Fruit fly (Drosophila melanogaster) whole organism, prepupa: Measurements from ENCODE around the gene CG4907.

Experiments
- Blimp-1 ChIP-seq: fragments of 200-800 bp; sonication (Bioruptor generic); optimal IDR thresholded peaks from 3 replicates; lab custom pipeline; 2017; ENCODE audit warnings: missing biosample characterization, missing genetic modification characterization, mild to moderate bottlenecking, moderate library complexity, missing genetic modification reagents
- CG10631 ChIP-seq: fragments of 200-800 bp; sonication (Bioruptor generic); optimal IDR thresholded peaks from 2 replicates; lab custom pipeline; 2016; ENCODE audit warnings: missing biosample characterization, missing genetic modification characterization
- CG11294 ChIP-seq: fragments of 200-800 bp; sonication (Bioruptor generic); IDR thresholded peaks from 2 replicates; pipeline ENCODE4 v1.3.6; 2022; ENCODE audit warnings: missing biosample characterization, missing genetic modification characterization
- CG11762 ChIP-seq: fragments of 200-800 bp; sonication (Bioruptor generic); optimal IDR thresholded peaks from 3 replicates; lab custom pipeline; 2016; ENCODE audit warnings: missing biosample characterization, missing genetic modification characterization; ENCODE audit not compliant: insufficient read depth
- CG11902 ChIP-seq: fragments of 200-800 bp; sonication (Bioruptor generic); optimal IDR thresholded peaks from 3 replicates; lab custom pipeline; 2016; ENCODE audit warnings: missing biosample characterization, missing genetic modification characterization
- CG15336 ChIP-seq: fragments of 200-800 bp; sonication (Bioruptor generic); IDR thresholded peaks from 2 replicates; pipeline ENCODE4 v1.3.6; 2022; ENCODE audit warnings: missing biosample characterization, missing genetic modification characterization
- CG1621 ChIP-seq: fragments of 200-800 bp; sonication (Bioruptor generic); optimal IDR thresholded peaks from 3 replicates; lab custom pipeline; 2018; ENCODE audit warnings: missing biosample characterization, mild to moderate bottlenecking, missing genetic modification characterization
- CG16779 ChIP-seq: fragments of 200-800 bp; sonication (Bioruptor generic); optimal IDR thresholded peaks from 3 replicates; lab custom pipeline; 2017; ENCODE audit warnings: missing biosample characterization, mild to moderate bottlenecking, missing genetic modification characterization
- CG3032 ChIP-seq: fragments of 200-800 bp; optimal IDR thresholded peaks from 2 replicates; lab custom pipeline; 2019; ENCODE audit warnings: missing biosample characterization, mild to moderate bottlenecking, missing genetic modification characterization, moderate library complexity
- CG31627 ChIP-seq: fragments of 200-800 bp; sonication (Bioruptor generic); optimal IDR thresholded peaks from 3 replicates; lab custom pipeline; 2016; ENCODE audit warnings: missing biosample characterization, missing genetic modification characterization
- CG32006 ChIP-seq: fragments of 200-800 bp; sonication (Bioruptor generic); optimal IDR thresholded peaks from 3 replicates; lab custom pipeline; 2017; ENCODE audit warnings: missing biosample characterization, mild to moderate bottlenecking, missing genetic modification characterization
- CG34406 ChIP-seq: fragments of 200-800 bp; sonication (Bioruptor generic); optimal IDR thresholded peaks from 3 replicates; lab custom pipeline; 2016; ENCODE audit warnings: missing biosample characterization, missing genetic modification characterization
- CG3919 ChIP-seq: fragments of 200-800 bp; sonication (Bioruptor generic); optimal IDR thresholded peaks from 3 replicates; lab custom pipeline; 2016; ENCODE audit warnings: missing biosample characterization, missing genetic modification characterization
- CG4318 ChIP-seq: fragments of 200-800 bp; sonication (Bioruptor generic); optimal IDR thresholded peaks from 3 replicates; lab custom pipeline; 2017; ENCODE audit warnings: missing biosample characterization, mild to moderate bottlenecking, missing genetic modification characterization
- CG6163 ChIP-seq: fragments of 200-800 bp; sonication (Bioruptor generic); IDR thresholded peaks from 3 replicates; pipeline ENCODE4 v1.3.6; 2022; ENCODE audit warnings: missing biosample characterization, missing genetic modification characterization
- CG6276 ChIP-seq: fragments of 200-800 bp; sonication (Bioruptor generic); optimal IDR thresholded peaks from 2 replicates; lab custom pipeline; 2017; ENCODE audit warnings: missing biosample characterization, mild to moderate bottlenecking, missing genetic modification characterization
- CG6792 ChIP-seq: fragments of 200-800 bp; sonication (Bioruptor generic); optimal IDR thresholded peaks from 3 replicates; lab custom pipeline; 2016; ENCODE audit warnings: missing biosample characterization, missing genetic modification characterization
- CG6854 ChIP-seq: fragments of 200-800 bp; sonication (Bioruptor generic); optimal IDR thresholded peaks from 2 replicates; lab custom pipeline; 2017; ENCODE audit warnings: missing biosample characterization, mild to moderate bottlenecking, missing genetic modification characterization
- CG7368 ChIP-seq: fragments of 200-800 bp; sonication (Bioruptor generic); optimal IDR thresholded peaks from 3 replicates; lab custom pipeline; 2016; ENCODE audit warnings: missing biosample characterization, missing genetic modification characterization
- CG8632 ChIP-seq: fragments of 200-800 bp; sonication (Bioruptor generic); optimal IDR thresholded peaks from 3 replicates; lab custom pipeline; 2016; ENCODE audit warnings: missing biosample characterization, missing genetic modification characterization
- CG9139 ChIP-seq: fragments of 200-800 bp; sonication (Bioruptor generic); optimal IDR thresholded peaks from 3 replicates; lab custom pipeline; 2017; ENCODE audit warnings: missing biosample characterization, mild to moderate bottlenecking, missing genetic modification characterization
- Eip75B ChIP-seq: fragments of 200-800 bp; sonication (Bioruptor generic); optimal IDR thresholded peaks from 3 replicates; lab custom pipeline; 2016; ENCODE audit warnings: missing biosample characterization, missing genetic modification characterization
- Eip78C ChIP-seq: fragments of 200-800 bp; sonication (Bioruptor generic); peaks from one replicate; lab custom pipeline; 2016; ENCODE audit warnings: missing biosample characterization, missing genetic modification characterization
- Eip93F ChIP-seq: fragments of 200-800 bp; sonication (Bioruptor generic); optimal IDR thresholded peaks from 2 replicates; lab custom pipeline; 2016; ENCODE audit warnings: missing biosample characterization, mild to moderate bottlenecking, missing genetic modification characterization
- Ets21C ChIP-seq: fragments of 200-800 bp; sonication (Bioruptor generic); optimal IDR thresholded peaks from 3 replicates; lab custom pipeline; 2016; ENCODE audit warnings: missing biosample characterization, missing genetic modification characterization
- Gug ChIP-seq: fragments of 200-800 bp; sonication (Bioruptor generic); IDR thresholded peaks from 2 replicates; pipeline ENCODE4 v1.3.6; 2022; ENCODE audit warnings: missing biosample characterization, missing genetic modification characterization
- Hr38 ChIP-seq: sonication (Bioruptor generic); optimal IDR thresholded peaks from 2 replicates; lab custom pipeline; 2016; ENCODE audit warnings: missing biosample characterization, missing genetic modification characterization
- Hr4 ChIP-seq: fragments of 200-800 bp; sonication (Bioruptor generic); optimal IDR thresholded peaks from 3 replicates; lab custom pipeline; 2016; ENCODE audit warnings: missing biosample characterization, missing genetic modification characterization
- Met ChIP-seq: fragments of 200-800 bp; sonication (Bioruptor generic); optimal IDR thresholded peaks from 3 replicates; lab custom pipeline; 2016; ENCODE audit warnings: missing biosample characterization, missing genetic modification characterization
- OdsH ChIP-seq: fragments of 200-800 bp; sonication (Bioruptor generic); optimal IDR thresholded peaks from 3 replicates; lab custom pipeline; 2016; ENCODE audit warnings: missing biosample characterization, missing genetic modification characterization
- Sox102F ChIP-seq: fragments of 200-800 bp; sonication (Bioruptor generic); optimal IDR thresholded peaks from 2 replicates; lab custom pipeline; 2016; ENCODE audit warnings: missing biosample characterization, mild to moderate bottlenecking, missing genetic modification characterization
- Sox14 ChIP-seq: fragments of 200-800 bp; sonication (Bioruptor generic); optimal IDR thresholded peaks from 3 replicates; lab custom pipeline; 2016; ENCODE audit warnings: missing biosample characterization, missing genetic modification characterization
- Sox15 ChIP-seq: fragments of 200-800 bp; sonication (Bioruptor generic); optimal IDR thresholded peaks from 3 replicates; lab custom pipeline; 2016; ENCODE audit warnings: missing biosample characterization, missing genetic modification characterization
- achi ChIP-seq: fragments of 200-800 bp; sonication (Bioruptor generic); optimal IDR thresholded peaks from 3 replicates; lab custom pipeline; 2016; ENCODE audit warnings: missing biosample characterization, missing genetic modification characterization
- cyc ChIP-seq: fragments of 200-800 bp; sonication (Bioruptor generic); optimal IDR thresholded peaks from 3 replicates; lab custom pipeline; 2016; ENCODE audit warnings: missing biosample characterization, missing genetic modification characterization
- dac ChIP-seq: fragments of 200-800 bp; sonication (Bioruptor generic); optimal IDR thresholded peaks from 2 replicates; lab custom pipeline; 2017; ENCODE audit warnings: missing biosample characterization, mild to moderate bottlenecking, missing genetic modification characterization
- dsx ChIP-seq: fragments of 200-800 bp; optimal IDR thresholded peaks from 3 replicates; lab custom pipeline; 2019; ENCODE audit warnings: missing biosample characterization, mild to moderate bottlenecking, missing genetic modification characterization, moderate library complexity; ENCODE audit not compliant: poor library complexity, severe bottlenecking
- eg ChIP-seq: fragments of 200-800 bp; sonication (Bioruptor generic); IDR thresholded peaks from 3 replicates; pipeline ENCODE4 v1.3.6; 2022; ENCODE audit warnings: missing biosample characterization, missing genetic modification characterization
- fd85E ChIP-seq: fragments of 200-800 bp; sonication (Bioruptor generic); optimal IDR thresholded peaks from 3 replicates; lab custom pipeline; 2016; ENCODE audit warnings: missing biosample characterization, missing genetic modification characterization
- net ChIP-seq: fragments of 200-800 bp; sonication (Bioruptor generic); optimal IDR thresholded peaks from 3 replicates; lab custom pipeline; 2016; ENCODE audit warnings: missing biosample characterization, missing genetic modification characterization
- pdm3 ChIP-seq: fragments of 200-800 bp; sonication (Bioruptor generic); optimal IDR thresholded peaks from 3 replicates; lab custom pipeline; 2016; ENCODE audit warnings: missing biosample characterization, missing genetic modification characterization
- salr ChIP-seq, 2 experiments: fragments of 200-800 bp; sonication (Bioruptor generic); optimal IDR thresholded peaks; 3 replicates each; lab custom pipeline; 2016 to 2018; ENCODE audit warnings: missing biosample characterization in 2 of 2, missing genetic modification characterization in 2 of 2, mild to moderate bottlenecking in 1 of 2
- ss ChIP-seq, 2 experiments: fragments of 200-800 bp; sonication (Bioruptor generic); optimal IDR thresholded peaks; 2 replicates in 1 of 2; 3 replicates in 1 of 2; lab custom pipeline; 2017 to 2018; ENCODE audit warnings: mild to moderate bottlenecking in 2 of 2, missing biosample characterization in 2 of 2, missing genetic modification characterization in 2 of 2, moderate library complexity in 1 of 2
- svp ChIP-seq: fragments of 200-800 bp; sonication (Bioruptor generic); peaks from one replicate; lab custom pipeline; 2016; ENCODE audit warnings: missing biosample characterization, missing genetic modification characterization
- topi ChIP-seq: fragments of 200-800 bp; sonication (Bioruptor generic); optimal IDR thresholded peaks from 3 replicates; lab custom pipeline; 2016; ENCODE audit warnings: missing biosample characterization, missing genetic modification characterization
- vri ChIP-seq: fragments of 200-800 bp; sonication (Bioruptor generic); optimal IDR thresholded peaks from 3 replicates; lab custom pipeline; 2016; ENCODE audit warnings: missing biosample characterization, mild to moderate bottlenecking, missing genetic modification characterization

CG4907 gene

DNA sequence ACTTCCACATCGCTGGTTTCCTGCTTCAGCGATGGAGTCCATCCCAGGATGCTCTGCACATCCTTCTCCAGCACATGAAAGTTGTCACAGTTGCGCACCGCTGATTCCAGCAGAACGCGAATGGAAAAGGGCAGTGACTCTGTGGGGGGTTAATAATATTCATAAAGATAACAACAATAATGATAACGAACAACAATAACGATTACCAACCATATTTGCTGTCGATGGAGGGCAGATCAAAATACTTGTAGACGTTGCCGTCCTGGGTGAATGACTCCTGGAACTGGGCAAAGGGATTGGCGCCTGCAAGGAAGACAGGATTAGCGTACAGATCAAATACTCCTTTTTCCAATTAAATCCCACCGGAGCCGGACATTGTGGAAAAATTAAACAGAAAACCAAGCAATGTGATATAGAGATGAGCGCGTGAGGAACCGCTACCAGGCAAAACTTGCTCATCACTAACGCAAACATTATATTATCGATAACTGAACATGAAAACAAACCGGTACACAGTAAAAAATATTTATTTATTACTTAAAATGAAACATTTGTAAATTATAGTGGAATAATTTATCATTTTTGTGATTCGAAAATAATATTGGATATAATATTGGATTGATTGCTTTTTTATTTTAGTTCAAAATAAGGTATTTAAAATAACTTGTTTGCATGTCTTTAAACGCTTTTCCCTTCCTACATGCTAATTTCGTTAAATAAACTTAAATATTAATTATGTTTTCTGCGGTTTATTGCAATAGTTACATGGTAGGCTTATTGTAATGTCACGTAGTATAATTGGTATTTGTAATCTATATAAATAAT is 13.8 kb upstream of the CG4907 start, which contains the start of gene Irp-1A (continued):
- TF ChIP-seq topi (GFP tag; lab: Kevin White, UChicago) (peak; percentile 47), CG11762 (GFP tag; lab: Kevin White, UChicago) (peak; percentile 47), achi (GFP tag; lab: Kevin White, UChicago) (peak; percentile 52), vri (GFP tag; lab: Kevin White, UChicago) (peak; percentile 54), CG6792 (peak; percentile 50), Blimp-1 (GFP tag; lab: Kevin White, UChicago) (no peak), CG6163 (GFP tag; lab: Robert Waterston, UW) (peak; percentile 41; the same call in 1 of the 3 replicates), eg (GFP tag; lab: Robert Waterston, UW) (peak; percentile 84; the same call in 2 of the 3 replicates), CG34406 (peak; percentile 71), Eip75B (peak; percentile 46), dsx (GFP tag; lab: Kevin White, UChicago) (peak; percentile 78), CG6276 (peak; percentile 40), pdm3 (peak; percentile 38), CG7368 (GFP tag; lab: Kevin White, UChicago) (peak; percentile 49), Gug (GFP tag; lab: Robert Waterston, UW) (peak; percentile 66), OdsH (peak; percentile 71)
- TF ChIP-seq, all 60 proteins: peak for 49

dm6 chr3R:22720808-22721306 is 10.3 kb upstream of the CG4907 start, which contains the start of gene wge:
Gene wge, minus strand, starts transcription at chr3R:22721150.
- peak; percentile 81 for TF ChIP-seq net
- no peak for TF ChIP-seq Ets21C
- TF ChIP-seq CG4318 (GFP tag; lab: Kevin White, UChicago) = no peak
- peak; percentile 85 for TF ChIP-seq CG6276
- peak; percentile 44 to 85 for TF ChIP-seq salr (GFP tag; optimal IDR thresholded peaks at IDR 0.05; lab: Kevin White, UChicago)
- TF ChIP-seq CG3919 = peak; percentile 52
- TF ChIP-seq Sox15 = no peak
- TF ChIP-seq Eip78C (GFP tag; lab: Kevin White, UChicago) = peak; percentile 20
- peak; percentile 18 for TF ChIP-seq CG6854
- no peak for TF ChIP-seq CG11294 (GFP tag; lab: Robert Waterston, UW)
- TF ChIP-seq CG34406 = peak; percentile 46
- TF ChIP-seq Met (GFP tag; lab: Kevin White, UChicago) = no peak
- TF ChIP-seq CG6163 (GFP tag; lab: Robert Waterston, UW) = peak; percentile 63; the same call in 2 of the 3 replicates
- TF ChIP-seq CG1621 (tag; lab: Kevin White, UChicago) = peak; percentile 78
- peak; percentile 80 for TF ChIP-seq eg (GFP tag; lab: Robert Waterston, UW)
- peak; percentile 21 for TF ChIP-seq CG11762 (GFP tag; lab: Kevin White, UChicago)
- TF ChIP-seq CG10631 (GFP tag; lab: Kevin White, UChicago) = no peak
- TF ChIP-seq Hr4 (GFP tag; lab: Kevin White, UChicago) = no peak
- no peak for TF ChIP-seq CG31627 (GFP tag; lab: Kevin White, UChicago)
- TF ChIP-seq CG16779 (tag; lab: Kevin White, UChicago) = peak; percentile 84
- TF ChIP-seq Blimp-1 (GFP tag; lab: Kevin White, UChicago) = peak; percentile 11
- TF ChIP-seq achi (GFP tag; lab: Kevin White, UChicago) = peak; percentile 47
- peak; percentile 92 to 96 for TF ChIP-seq ss (GFP tag; optimal IDR thresholded peaks at IDR 0.05; lab: Kevin White, UChicago)
- peak; percentile 27 for TF ChIP-seq dac (GFP tag; lab: Kevin White, UChicago)
- no peak for TF ChIP-seq Eip75B
- TF ChIP-seq CG11902 (GFP tag; lab: Kevin White, UChicago) = no peak
- TF ChIP-seq cyc (GFP tag; lab: Kevin White, UChicago) = no peak
- TF ChIP-seq Hr38 (GFP tag; lab: Kevin White, UChicago) = no peak
- TF ChIP-seq OdsH = no peak
- TF ChIP-seq topi (GFP tag; lab: Kevin White, UChicago) = peak; percentile 32
- TF ChIP-seq Sox14 (GFP tag; lab: Kevin White, UChicago) = peak; percentile 32
- TF ChIP-seq CG3032 = peak; percentile 64
- TF ChIP-seq Eip93F (GFP tag; lab: Kevin White, UChicago) = peak; percentile 47
- TF ChIP-seq vri (GFP tag; lab: Kevin White, UChicago) = peak; percentile 37
- TF ChIP-seq CG8632 (GFP tag; lab: Kevin White, UChicago) = peak; percentile 52
- TF ChIP-seq Sox102F = no peak
- TF ChIP-seq CG15336 (GFP tag; lab: Robert Waterston, UW) = peak; percentile 78
- peak; percentile 77 for TF ChIP-seq CG32006 (GFP tag; lab: Kevin White, UChicago)
- TF ChIP-seq CG9139 (GFP tag; lab: Kevin White, UChicago) = peak; percentile 90
- no peak for TF ChIP-seq fd85E (GFP tag; lab: Kevin White, UChicago)
- TF ChIP-seq svp (GFP tag; lab: Kevin White, UChicago) = peak; percentile 28
